Worm (Caenorhabditis elegans) whole organism, midembryonic: ENCODE data around the gene cdd-1.

Experiments
- ref-1 ChIP-seq: fragments of 200-800 bp; sonication (Bioruptor generic); conservative IDR thresholded peaks from 2 replicates; pipeline ENCODE4 v1.3.6; 2022; ENCODE audit warnings: missing genetic modification reagents, missing genetic modification characterization, missing compliant biosample characterization
- ztf-29 ChIP-seq: fragments of 200-800 bp; sonication (Bioruptor generic); IDR thresholded peaks from 2 replicates; pipeline ENCODE4 v1.3.6; 2022; ENCODE audit warnings: missing genetic modification reagents, missing genetic modification characterization, missing compliant biosample characterization

DNA sequence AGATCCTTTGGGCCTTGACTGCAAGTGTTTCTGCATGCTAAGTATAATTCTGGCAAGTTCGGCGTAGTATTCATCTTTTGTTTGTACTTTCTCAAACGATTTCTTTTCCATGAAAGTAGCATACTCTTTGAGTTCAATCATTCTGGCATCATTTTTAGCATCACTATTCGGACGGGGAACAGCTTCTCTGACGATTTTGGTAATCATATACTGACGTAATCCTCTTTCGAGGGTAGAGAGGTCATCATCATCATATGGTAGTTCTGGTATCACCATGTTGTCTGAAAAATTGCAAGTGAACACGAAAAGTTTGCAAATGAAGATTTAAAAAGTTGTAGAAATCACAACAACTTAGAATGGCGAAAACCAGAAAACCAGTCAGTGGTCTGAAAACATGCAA lies 48.2 kb downstream of the cdd-1 start, which contains the start of gene F22F1.3:
- TF ChIP-seq ztf-29 (GFP tag; lab: Robert Waterston, UW) (no peak), ref-1 (GFP tag; lab: Robert Waterston, UW) (no peak)
